Fruit fly (Drosophila melanogaster) whole organism, embryonic: ENCODE measurements around the gene dsf.

Source experiments
- Adf1 ChIP-seq: fragments of 200-800 bp; sonication (Bioruptor generic); IDR thresholded peaks from 2 replicates; pipeline ENCODE4 v1.3.6; 2022; ENCODE audit warnings: missing biosample characterization, missing genetic modification characterization
- Awh ChIP-seq: fragments of 200-800 bp; sonication (Bioruptor generic); IDR thresholded peaks from 2 replicates; pipeline ENCODE4, ENCODE4 v1.3.6; 2022; ENCODE audit warnings: missing biosample characterization, missing genetic modification characterization
- B-H1 ChIP-seq: fragments of 200-800 bp; sonication (Bioruptor generic); IDR thresholded peaks from 3 replicates; pipeline ENCODE4 v1.3.6; 2022; ENCODE audit warnings: missing biosample characterization, missing genetic modification characterization
- CG10565 ChIP-seq: fragments of 200-800 bp; sonication (Bioruptor generic); optimal IDR thresholded peaks from 3 replicates; lab custom pipeline; 2016; ENCODE audit warnings: missing biosample characterization, mild to moderate bottlenecking, missing genetic modification characterization
- CG12299 ChIP-seq: fragments of 200-800 bp; sonication (Bioruptor generic); optimal IDR thresholded peaks from 2 replicates; lab custom pipeline; 2018; ENCODE audit warnings: missing biosample characterization, mild to moderate bottlenecking, missing genetic modification characterization
- CG13296 ChIP-seq: fragments of 200-800 bp; sonication (Bioruptor generic); optimal IDR thresholded peaks from 3 replicates; lab custom pipeline; 2018; ENCODE audit warnings: missing biosample characterization, mild to moderate bottlenecking, missing genetic modification characterization
- CG14667 ChIP-seq: fragments of 200-800 bp; sonication (Bioruptor generic); IDR thresholded peaks from 2 replicates; pipeline ENCODE4 v1.3.6; 2022; ENCODE audit warnings: missing biosample characterization, missing genetic modification characterization
- CG14965 ChIP-seq: fragments of 200-800 bp; sonication (Bioruptor generic); optimal IDR thresholded peaks from 2 replicates; lab custom pipeline; 2016; ENCODE audit warnings: missing biosample characterization, missing genetic modification characterization, borderline replicate concordance
- CG15479 ChIP-seq: fragments of 200-800 bp; sonication (Bioruptor generic); optimal IDR thresholded peaks from 3 replicates; lab custom pipeline; 2019; ENCODE audit warnings: missing biosample characterization, mild to moderate bottlenecking, missing genetic modification characterization, moderate library complexity
- CG1602 ChIP-seq: fragments of 200-800 bp; sonication (Bioruptor generic); optimal IDR thresholded peaks from 3 replicates; lab custom pipeline; 2016; ENCODE audit warnings: missing biosample characterization, missing genetic modification characterization
- CG16779 ChIP-seq: fragments of 200-800 bp; sonication (Bioruptor generic); IDR thresholded peaks from 2 replicates; pipeline ENCODE4 v1.3.6; 2022; ENCODE audit warnings: missing biosample characterization, missing genetic modification characterization
- CG3163 ChIP-seq: fragments of 200-800 bp; sonication (Bioruptor generic); optimal IDR thresholded peaks from 3 replicates; lab custom pipeline; 2016; ENCODE audit warnings: missing biosample characterization, missing genetic modification characterization
- CG32767 ChIP-seq: fragments of 200-800 bp; sonication (Bioruptor generic); IDR thresholded peaks from 2 replicates; pipeline ENCODE4 v1.3.6; 2022; ENCODE audit warnings: missing biosample characterization, missing genetic modification characterization
- CG33213 ChIP-seq: fragments of 200-800 bp; sonication (Bioruptor generic); optimal IDR thresholded peaks from 3 replicates; lab custom pipeline; 2016; ENCODE audit warnings: missing biosample characterization, missing genetic modification characterization
- CG42726 ChIP-seq: fragments of 200-800 bp; sonication (Bioruptor generic); IDR thresholded peaks from 2 replicates; pipeline ENCODE4 v1.3.6; 2022; ENCODE audit warnings: missing biosample characterization, missing genetic modification characterization; ENCODE audit not compliant: partially characterized antibody
- CG6813 ChIP-seq: fragments of 200-800 bp; sonication (Bioruptor generic); optimal IDR thresholded peaks from 2 replicates; lab custom pipeline; 2017; ENCODE audit warnings: missing biosample characterization, missing genetic modification characterization, mild to moderate bottlenecking, moderate library complexity, missing genetic modification reagents
- CG7357 ChIP-seq: fragments of 200-800 bp; sonication (Bioruptor generic); IDR thresholded peaks from 3 replicates; pipeline ENCODE4 v1.3.6; 2022; ENCODE audit warnings: missing biosample characterization, missing genetic modification characterization
- CG7372 ChIP-seq: fragments of 200-800 bp; sonication (Bioruptor generic); IDR thresholded peaks from 2 replicates; pipeline ENCODE4 v1.3.6; 2022; ENCODE audit warnings: missing biosample characterization, missing genetic modification characterization
- CG7556 ChIP-seq: fragments of 200-800 bp; sonication (Bioruptor generic); optimal IDR thresholded peaks from 2 replicates; lab custom pipeline; 2017; ENCODE audit warnings: missing biosample characterization, mild to moderate bottlenecking, missing genetic modification characterization
- CG7963 ChIP-seq: fragments of 200-800 bp; sonication (Bioruptor generic); IDR thresholded peaks from 3 replicates; pipeline ENCODE4 v1.3.6; 2022; ENCODE audit warnings: missing biosample characterization, missing genetic modification characterization; ENCODE audit not compliant: partially characterized antibody
- CG8089 ChIP-seq: fragments of 200-800 bp; sonication (Bioruptor generic); optimal IDR thresholded peaks from 3 replicates; lab custom pipeline; 2016; ENCODE audit warnings: missing biosample characterization, missing genetic modification characterization
- CG8944 ChIP-seq: fragments of 200-800 bp; sonication (Bioruptor generic); optimal IDR thresholded peaks from 3 replicates; lab custom pipeline; 2016; ENCODE audit warnings: missing biosample characterization, missing genetic modification characterization
- Dp ChIP-seq: fragments of 200-800 bp; sonication (Bioruptor generic); optimal IDR thresholded peaks from 2 replicates; lab custom pipeline; 2018; ENCODE audit warnings: missing biosample characterization, mild to moderate bottlenecking, missing genetic modification characterization, moderate library complexity
- HLHmδ ChIP-seq: fragments of 200-800 bp; sonication (Bioruptor generic); optimal IDR thresholded peaks from 2 replicates; lab custom pipeline; 2018; ENCODE audit warnings: missing biosample characterization, mild to moderate bottlenecking, missing genetic modification characterization, moderate library complexity
- Oaz ChIP-seq: fragments of 200-800 bp; sonication (Bioruptor generic); IDR thresholded peaks from 2 replicates; pipeline ENCODE4 v1.3.6; 2022; ENCODE audit warnings: missing biosample characterization, missing genetic modification characterization
- Ptx1 ChIP-seq: fragments of 200-800 bp; sonication (Bioruptor generic); IDR thresholded peaks from 2 replicates; pipeline ENCODE4 v1.3.6; 2022; ENCODE audit warnings: missing biosample characterization, missing genetic modification characterization
- Scr ChIP-seq: fragments of 200-800 bp; sonication (Bioruptor generic); IDR thresholded peaks from 2 replicates; pipeline ENCODE4 v1.3.6; 2022; ENCODE audit warnings: missing biosample characterization, missing genetic modification characterization; ENCODE audit not compliant: partially characterized antibody
- Taf1 ChIP-seq: fragments of 200-800 bp; sonication (Bioruptor generic); IDR thresholded peaks from 2 replicates; pipeline ENCODE4 v1.3.6; 2022; ENCODE audit warnings: missing biosample characterization, missing genetic modification characterization
- Trl ChIP-seq, 3 experiments: fragments of >200 bp in 2 of 3; fragments of 200-800 bp in 1 of 3; sonication (Bioruptor generic) in 1 of 3; optimal IDR thresholded peaks; 2 replicates in 1 of 3; 3 replicates in 2 of 3; lab custom pipeline; 2016 to 2017; ENCODE audit warnings: missing biosample characterization in 1 of 3, missing genetic modification characterization in 1 of 3
- ato ChIP-seq: fragments of 200-800 bp; sonication (Bioruptor generic); IDR thresholded peaks from 2 replicates; pipeline ENCODE4 v1.3.6; 2022; ENCODE audit warnings: missing biosample characterization, missing genetic modification characterization; ENCODE audit not compliant: partially characterized antibody
- cad ChIP-seq: fragments of >200 bp; optimal IDR thresholded peaks from 2 replicates; lab custom pipeline; 2017; ENCODE audit warnings: missing biosample characterization, missing genetic modification characterization
- dmrt11E ChIP-seq: fragments of 200-800 bp; sonication (Bioruptor generic); optimal IDR thresholded peaks from 3 replicates; lab custom pipeline; 2018; ENCODE audit warnings: missing biosample characterization, mild to moderate bottlenecking, missing genetic modification characterization, moderate library complexity
- en ChIP-seq: fragments of 200-800 bp; sonication (Bioruptor generic); optimal IDR thresholded peaks from 2 replicates; lab custom pipeline; 2016; ENCODE audit warnings: missing biosample characterization, missing genetic modification characterization
- fd3F ChIP-seq: fragments of 200-800 bp; sonication (Bioruptor generic); optimal IDR thresholded peaks from 2 replicates; lab custom pipeline; 2018; ENCODE audit warnings: missing biosample characterization, mild to moderate bottlenecking, missing genetic modification characterization, moderate library complexity
- fru ChIP-seq: fragments of >200 bp; optimal IDR thresholded peaks from 2 replicates; lab custom pipeline; 2017
- gfzf ChIP-seq: fragments of 200-800 bp; sonication (Bioruptor generic); optimal IDR thresholded peaks from 2 replicates; lab custom pipeline; 2016; ENCODE audit warnings: missing biosample characterization, mild to moderate bottlenecking, missing genetic modification characterization, moderate library complexity
- klu ChIP-seq: fragments of 200-800 bp; sonication (Bioruptor generic); IDR thresholded peaks from 2 replicates; pipeline ENCODE4 v1.3.6; 2022; ENCODE audit warnings: missing biosample characterization, missing genetic modification characterization
- lbe ChIP-seq: fragments of 200-800 bp; sonication (Bioruptor generic); optimal IDR thresholded peaks from 2 replicates; lab custom pipeline; 2016; ENCODE audit warnings: missing biosample characterization, mild to moderate bottlenecking, missing genetic modification characterization
- lola ChIP-seq, 3 experiments: fragments of >200 bp in 2 of 3; fragments of 200-800 bp in 1 of 3; sonication (Bioruptor generic) in 1 of 3; optimal IDR thresholded peaks; 2 replicates each; lab custom pipeline; 2017 to 2019; ENCODE audit warnings: missing biosample characterization in 3 of 3, missing genetic modification characterization in 3 of 3, mild to moderate bottlenecking in 1 of 3, moderate library complexity in 1 of 3
- nom ChIP-seq: fragments of 200-800 bp; sonication (Bioruptor generic); optimal IDR thresholded peaks from 2 replicates; lab custom pipeline; 2017; ENCODE audit warnings: missing biosample characterization, missing genetic modification characterization, mild to moderate bottlenecking, moderate library complexity, missing genetic modification reagents
- odd ChIP-seq: fragments of 200-800 bp; sonication (Bioruptor generic); optimal IDR thresholded peaks from 2 replicates; lab custom pipeline; 2017; ENCODE audit warnings: missing biosample characterization, mild to moderate bottlenecking, missing genetic modification characterization
- pnt ChIP-seq: fragments of 200-800 bp; sonication (Bioruptor generic); optimal IDR thresholded peaks from 3 replicates; lab custom pipeline; 2016; ENCODE audit warnings: missing biosample characterization, missing genetic modification characterization
- pros ChIP-seq: fragments of 200-800 bp; sonication (Bioruptor generic); optimal IDR thresholded peaks from 3 replicates; lab custom pipeline; 2019; ENCODE audit warnings: missing biosample characterization, mild to moderate bottlenecking, missing genetic modification characterization, moderate library complexity
- sd ChIP-seq: fragments of 200-800 bp; sonication (Bioruptor generic); optimal IDR thresholded peaks from 3 replicates; lab custom pipeline; 2018; ENCODE audit warnings: missing biosample characterization, mild to moderate bottlenecking, missing genetic modification characterization, moderate library complexity
- slou ChIP-seq: fragments of 200-800 bp; sonication (Bioruptor generic); optimal IDR thresholded peaks from 3 replicates; lab custom pipeline; 2016; ENCODE audit warnings: missing biosample characterization, missing genetic modification characterization
- so ChIP-seq: fragments of 200-800 bp; sonication (Bioruptor generic); IDR thresholded peaks from 3 replicates; pipeline ENCODE4 v1.3.6; 2022; ENCODE audit warnings: missing biosample characterization, missing genetic modification characterization
- sob ChIP-seq: fragments of 200-800 bp; sonication (Bioruptor generic); IDR thresholded peaks from 2 replicates; pipeline ENCODE4 v1.3.6; 2022; ENCODE audit warnings: missing biosample characterization, missing genetic modification characterization
- tap ChIP-seq: fragments of 200-800 bp; optimal IDR thresholded peaks from 3 replicates; lab custom pipeline; 2019; ENCODE audit warnings: missing biosample characterization, mild to moderate bottlenecking, missing genetic modification characterization, moderate library complexity
- zfh2 ChIP-seq: fragments of 200-800 bp; sonication (Bioruptor generic); optimal IDR thresholded peaks from 2 replicates; lab custom pipeline; 2016; ENCODE audit warnings: missing biosample characterization, missing genetic modification characterization

Gene dsf

DNA sequence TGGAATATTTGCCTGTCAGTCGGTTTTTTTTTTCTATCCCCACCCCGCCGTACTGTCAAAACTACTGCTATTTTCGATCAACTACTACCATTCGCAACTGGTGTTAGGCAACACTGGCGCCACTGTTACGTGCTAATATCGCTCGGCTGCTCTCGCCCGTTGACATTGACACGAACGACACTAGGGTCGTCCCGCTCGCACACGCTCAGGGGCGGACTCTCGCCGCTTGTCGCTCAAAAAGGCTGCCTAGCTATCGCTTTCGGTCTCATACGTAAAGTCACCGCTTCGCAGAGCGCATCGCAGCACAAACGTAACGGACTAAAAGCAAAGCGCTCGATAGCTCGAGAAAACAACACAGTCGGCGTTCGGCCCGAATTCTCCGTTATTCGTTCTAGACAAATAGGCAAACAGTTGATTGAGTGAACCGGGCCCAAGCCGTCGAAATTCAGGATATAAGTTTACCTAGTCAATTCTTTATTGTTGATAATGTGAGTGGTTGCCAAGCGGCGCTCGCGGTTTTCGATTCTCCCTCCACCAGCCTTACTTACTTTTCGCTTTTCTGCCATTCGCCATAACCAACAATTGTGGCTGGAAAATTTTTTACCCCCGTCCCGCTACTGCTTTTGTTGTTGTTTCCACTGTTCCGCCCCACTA is 56.7 kb downstream of the dsf start (continued):
- no peak for TF ChIP-seq CG7357 (GFP tag; lab: Robert Waterston, UW)
- no peak for TF ChIP-seq CG14965 (GFP tag; lab: Kevin White, UChicago)
- peak; percentile 52 for TF ChIP-seq CG13296 (GFP tag; lab: Kevin White, UChicago)
- no peak for TF ChIP-seq ato
- no peak for TF ChIP-seq gfzf
- TF ChIP-seq CG8944, result no peak
- TF ChIP-seq Taf1 (GFP tag; lab: Robert Waterston, UW), result no peak

- TF ChIP-seq CG3163 (GFP tag; lab: Kevin White, UChicago) (peak; percentile 50), lbe (GFP tag; lab: Kevin White, UChicago) (no peak), fd3F (GFP tag; lab: Kevin White, UChicago) (no peak), CG42726 (GFP tag; lab: Robert Waterston, UW) (no peak), CG15479 (GFP tag; lab: Kevin White, UChicago) (peak; percentile 67), CG7963 (GFP tag; lab: Robert Waterston, UW) (no peak), klu (GFP tag; lab: Robert Waterston, UW) (no peak), tap (no peak), so (GFP tag; lab: Robert Waterston, UW) (no peak), CG1602 (GFP tag; lab: Kevin White, UChicago) (no peak), pros (peak; percentile 58), CG7372 (GFP tag; lab: Robert Waterston, UW) (no peak), nom (GFP tag; lab: Kevin White, UChicago) (peak; percentile 38), CG16779 (GFP tag; lab: Robert Waterston, UW) (no peak), slou (GFP tag; lab: Kevin White, UChicago) (no peak), cad (GFP tag; lab: Kevin White, UChicago) (peak; percentile 11), pnt (GFP tag; lab: Kevin White, UChicago) (no peak), Trl (optimal IDR thresholded peaks at IDR 0.05; lab: Kevin White, UChicago) (peak; percentile 20 to 73), Trl (GFP tag; optimal IDR thresholded peaks at IDR 0.05; lab: Kevin White, UChicago) (no peak), HLHmδ (GFP tag; lab: Kevin White, UChicago) (no peak), sob (GFP tag; lab: Robert Waterston, UW) (no peak), Awh (GFP tag; lab: Robert Waterston, UW) (no peak), sd (tag; lab: Kevin White, UChicago) (peak; percentile 8)
Observed at dm6 chr2L:5983236-5983635, 57.5 kb downstream of the dsf start.

DNA sequence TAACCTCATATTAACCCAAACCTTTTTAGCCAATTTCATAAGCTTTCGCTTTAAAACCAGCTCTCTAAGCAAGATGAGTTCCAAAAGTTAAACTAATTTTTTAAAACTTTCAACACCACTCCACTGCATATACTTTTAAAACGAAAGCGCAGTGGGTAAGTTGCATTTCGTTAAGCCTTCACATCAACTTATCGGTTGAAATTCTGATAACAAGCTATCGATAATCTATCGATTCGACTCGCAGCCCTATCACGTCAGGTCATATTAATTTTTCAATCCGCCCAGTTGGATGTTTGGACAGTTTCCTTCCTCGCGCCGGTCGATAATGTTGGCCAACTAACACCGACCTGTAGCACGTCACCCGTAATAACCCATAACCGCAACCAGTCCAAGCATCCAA is 60.4 kb downstream of the dsf start, which contains the start of gene ifc:
ifc (plus strand) TSS at position 255 of the 400 bp plus-strand sequence.
- TF ChIP-seq fru (lab: Kevin White, UChicago) (no peak), Oaz (GFP tag; lab: Robert Waterston, UW) (no peak), dmrt11E (peak; percentile 32), en (GFP tag; lab: Kevin White, UChicago) (peak; percentile 1), CG33213 (GFP tag; lab: Kevin White, UChicago) (peak; percentile 84), Dp (GFP tag; lab: Kevin White, UChicago) (peak; percentile 63), CG8089 (peak; percentile 53), B-H1 (GFP tag; lab: Robert Waterston, UW) (no peak), CG10565 (GFP tag; lab: Kevin White, UChicago) (no peak), Ptx1 (GFP tag; lab: Robert Waterston, UW) (no peak), CG14667 (GFP tag; lab: Robert Waterston, UW) (no peak), CG7556 (GFP tag; lab: Kevin White, UChicago) (no peak), zfh2 (peak; percentile 78), Scr (GFP tag; lab: Robert Waterston, UW) (no peak), lola (GFP tag; optimal IDR thresholded peaks at IDR 0.05; lab: Kevin White, UChicago) (peak in 2 of 3 experiments; percentile 29 to 99), CG12299 (tag; lab: Kevin White, UChicago) (no peak), CG6813 (no peak), CG32767 (GFP tag; lab: Robert Waterston, UW) (no peak), Adf1 (GFP tag; lab: Robert Waterston, UW) (no peak), odd (GFP tag; lab: Kevin White, UChicago) (no peak)
